Worm (Caenorhabditis elegans) whole organism, early embryonic: ENCODE measurements around the gene H04D03.6.
"Not testable (repeated sequence)": the region's sequence is repeated elsewhere in the genome, so short reads cannot be mapped to it uniquely, and the experiment has no call there.

Experiments
- B0310.2 ChIP-seq: sonication (generic microtip); optimal IDR thresholded peaks from 2 replicates; lab custom pipeline; 2016; ENCODE audit warnings: mild to moderate bottlenecking, missing genetic modification characterization, missing compliant biosample characterization
- F13C5.2 ChIP-seq: sonication (generic microtip); optimal IDR thresholded peaks from 2 replicates; lab custom pipeline; 2017; ENCODE audit warnings: mild to moderate bottlenecking, missing genetic modification characterization, inconsistent platforms, missing compliant biosample characterization
- aly-1 ChIP-seq: sonication (generic microtip); optimal IDR thresholded peaks from 2 replicates; lab custom pipeline; 2016; ENCODE audit warnings: missing genetic modification characterization, missing compliant biosample characterization
- ama-1 ChIP-seq: fragments of 150-350 bp; optimal IDR thresholded peaks from 2 replicates; lab custom pipeline; 2014
- ceh-13 ChIP-seq: fragments of 200-800 bp; sonication (Bioruptor generic); optimal IDR thresholded peaks from 2 replicates; lab custom pipeline; 2018; ENCODE audit warnings: mild to moderate bottlenecking, missing genetic modification characterization, missing compliant biosample characterization
- ceh-36 ChIP-seq: sonication (generic microtip); optimal IDR thresholded peaks from 2 replicates; lab custom pipeline; 2016; ENCODE audit warnings: missing genetic modification characterization, inconsistent platforms, missing compliant biosample characterization
- ets-7 ChIP-seq: sonication (generic microtip); optimal IDR thresholded peaks from 2 replicates; lab custom pipeline; 2016; ENCODE audit warnings: missing genotype, missing genetic modification characterization, missing compliant biosample characterization
- flt-1 ChIP-seq: fragments of 200-800 bp; sonication (Bioruptor generic); IDR thresholded peaks from 2 replicates; pipeline ENCODE4 v1.3.6; 2022; ENCODE audit warnings: missing genetic modification characterization, missing compliant biosample characterization
- hmbx-1 ChIP-seq: sonication (generic microtip); optimal IDR thresholded peaks from 2 replicates; lab custom pipeline; 2016; ENCODE audit warnings: mild to moderate bottlenecking, missing genetic modification characterization, missing compliant biosample characterization
- hmg-4 ChIP-seq: fragments of 200-800 bp; sonication (Bioruptor generic); optimal IDR thresholded peaks from 2 replicates; lab custom pipeline; 2018; ENCODE audit warnings: mild to moderate bottlenecking, missing genetic modification characterization, missing compliant biosample characterization
- hnd-1 ChIP-seq: sonication (generic microtip); optimal IDR thresholded peaks from 2 replicates; lab custom pipeline; 2016; ENCODE audit warnings: missing genetic modification characterization, missing compliant biosample characterization
- pes-1 ChIP-seq: fragments of 200-800 bp; sonication (Bioruptor generic); IDR thresholded peaks from 2 replicates; pipeline ENCODE4 v1.3.6; 2022; ENCODE audit warnings: missing genetic modification reagents, missing genetic modification characterization, missing compliant biosample characterization
- scrt-1 ChIP-seq: fragments of 200-800 bp; sonication (Bioruptor generic); IDR thresholded peaks from 2 replicates; pipeline ENCODE4 v1.3.6; 2022; ENCODE audit warnings: missing genetic modification characterization, missing compliant biosample characterization
- sea-1 ChIP-seq: fragments of 200-800 bp; sonication (Bioruptor generic); conservative IDR thresholded peaks from 2 replicates; pipeline ENCODE4 v1.3.6; 2022; ENCODE audit warnings: missing genetic modification characterization, missing compliant biosample characterization
- tbx-11 ChIP-seq: fragments of 200-800 bp; sonication (Bioruptor generic); IDR thresholded peaks from 2 replicates; pipeline ENCODE4 v1.3.6; 2022; ENCODE audit warnings: missing genetic modification characterization, missing compliant biosample characterization
- tbx-37 ChIP-seq: fragments of 200-800 bp; sonication (Bioruptor generic); conservative IDR thresholded peaks from 2 replicates; pipeline ENCODE4 v1.3.6; 2022; ENCODE audit warnings: missing genetic modification reagents, missing genetic modification characterization, missing compliant biosample characterization
- tra-4 ChIP-seq: sonication (generic microtip); optimal IDR thresholded peaks from 2 replicates; lab custom pipeline; 2017; ENCODE audit warnings: missing genetic modification characterization, missing compliant biosample characterization

The H04D03.6 gene

ce11 chrIII:10438780-10439179 lies at the start of gene H04D03.6:
TSS of gene H04D03.6 (minus strand) at chrIII:10438880.
- TF ChIP-seq ama-1 (lab: Kevin White, UChicago); sea-1 (GFP tag; lab: Robert Waterston, UW); tra-4 (tag; lab: Kevin White, UChicago): not testable (repeated sequence)

- TF ChIP-seq ceh-13 (GFP tag; lab: Kevin White, UChicago), result no peak
- TF ChIP-seq ama-1 (lab: Kevin White, UChicago), result no peak
These were observed 49.4 kb upstream of the H04D03.6 start, which contains the start of gene ptr-25 for ce11 chrIII:10488052-10488451. TSS of gene ptr-25 (plus strand) at chrIII:10488124.

ce11 chrIII:10486455-10486854 lies 47.8 kb upstream of the H04D03.6 start:
- TF ChIP-seq sea-1 (GFP tag; lab: Robert Waterston, UW) (no peak), scrt-1 (GFP tag; lab: Robert Waterston, UW) (no peak), B0310.2 (no peak), ceh-36 (no peak), tbx-11 (GFP tag; lab: Robert Waterston, UW) (no peak), tra-4 (tag; lab: Kevin White, UChicago) (no peak), pes-1 (GFP tag; lab: Robert Waterston, UW) (no peak), ama-1 (lab: Kevin White, UChicago) (no peak), hnd-1 (tag; lab: Kevin White, UChicago) (no peak), flt-1 (GFP tag; lab: Robert Waterston, UW) (no peak), hmbx-1 (no peak), aly-1 (tag; lab: Kevin White, UChicago) (no peak), ceh-13 (GFP tag; lab: Kevin White, UChicago) (no peak), hmg-4 (no peak), tbx-37 (GFP tag; lab: Robert Waterston, UW) (no peak)

ce11 chrIII:10481988-10482387 lies 43.3 kb upstream of the H04D03.6 start, which contains the start of gene D2045.8:
TSS of gene D2045.8 (plus strand) at chrIII:10482288.
- TF ChIP-seq F13C5.2 (tag; lab: Kevin White, UChicago), result no peak
- no peak for TF ChIP-seq tbx-37 (GFP tag; lab: Robert Waterston, UW)
- no peak for TF ChIP-seq hmg-4
- TF ChIP-seq tbx-11 (GFP tag; lab: Robert Waterston, UW), result no peak
- no peak for TF ChIP-seq ets-7 (tag; lab: Kevin White, UChicago)
- TF ChIP-seq ceh-36, result no peak
- no peak for TF ChIP-seq ama-1 (lab: Kevin White, UChicago)
- TF ChIP-seq hnd-1 (tag; lab: Kevin White, UChicago), result no peak
- TF ChIP-seq aly-1 (tag; lab: Kevin White, UChicago), result no peak
- TF ChIP-seq flt-1 (GFP tag; lab: Robert Waterston, UW), result no peak
- no peak for TF ChIP-seq scrt-1 (GFP tag; lab: Robert Waterston, UW)
- no peak for TF ChIP-seq sea-1 (GFP tag; lab: Robert Waterston, UW)
- no peak for TF ChIP-seq ceh-13 (GFP tag; lab: Kevin White, UChicago)
- no peak for TF ChIP-seq pes-1 (GFP tag; lab: Robert Waterston, UW)
- TF ChIP-seq hmbx-1, result no peak
- TF ChIP-seq tra-4 (tag; lab: Kevin White, UChicago), result no peak
- TF ChIP-seq B0310.2, result no peak

- TF ChIP-seq hnd-1 (tag; lab: Kevin White, UChicago) (no peak), ceh-13 (GFP tag; lab: Kevin White, UChicago) (no peak), F13C5.2 (tag; lab: Kevin White, UChicago) (no peak), sea-1 (GFP tag; lab: Robert Waterston, UW) (no peak), flt-1 (GFP tag; lab: Robert Waterston, UW) (no peak), ets-7 (tag; lab: Kevin White, UChicago) (no peak)
These were observed 42.8 kb upstream of the H04D03.6 start for ce11 chrIII:10481497-10481896.

ce11 chrIII:10479180-10479579 lies 40.5 kb upstream of the H04D03.6 start, which contains the start of gene D2045.7:
TSS of gene D2045.7 (plus strand) at chrIII:10479480.
- TF ChIP-seq flt-1 (GFP tag; lab: Robert Waterston, UW) (no peak), ceh-36 (no peak), F13C5.2 (tag; lab: Kevin White, UChicago) (no peak), tra-4 (tag; lab: Kevin White, UChicago) (no peak), hnd-1 (tag; lab: Kevin White, UChicago) (no peak), ama-1 (lab: Kevin White, UChicago) (no peak), aly-1 (tag; lab: Kevin White, UChicago) (no peak), hmbx-1 (no peak), B0310.2 (no peak), ceh-13 (GFP tag; lab: Kevin White, UChicago) (no peak), sea-1 (GFP tag; lab: Robert Waterston, UW) (no peak), hmg-4 (no peak), scrt-1 (GFP tag; lab: Robert Waterston, UW) (no peak), pes-1 (GFP tag; lab: Robert Waterston, UW) (no peak), tbx-11 (GFP tag; lab: Robert Waterston, UW) (no peak)

- no peak for TF ChIP-seq tbx-37 (GFP tag; lab: Robert Waterston, UW)
- no peak for TF ChIP-seq ama-1 (lab: Kevin White, UChicago)
- no peak for TF ChIP-seq hmg-4
- TF ChIP-seq B0310.2, result no peak
- TF ChIP-seq hmbx-1, result no peak
- no peak for TF ChIP-seq aly-1 (tag; lab: Kevin White, UChicago)
- no peak for TF ChIP-seq scrt-1 (GFP tag; lab: Robert Waterston, UW)
- no peak for TF ChIP-seq ceh-13 (GFP tag; lab: Kevin White, UChicago)
- TF ChIP-seq ceh-36, result no peak
- no peak for TF ChIP-seq sea-1 (GFP tag; lab: Robert Waterston, UW)
- TF ChIP-seq hnd-1 (tag; lab: Kevin White, UChicago), result no peak
- no peak for TF ChIP-seq F13C5.2 (tag; lab: Kevin White, UChicago)
- no peak for TF ChIP-seq tbx-11 (GFP tag; lab: Robert Waterston, UW)
- TF ChIP-seq tra-4 (tag; lab: Kevin White, UChicago), result no peak
These were observed 36.3 kb upstream of the H04D03.6 start, which contains the start of gene D2045.9 for ce11 chrIII:10474945-10475344. TSS of gene D2045.9 (plus strand) at chrIII:10475245.
